Worm (Caenorhabditis elegans): ENCODE data around the gene fbxa-98.

The fbxa-98 gene

ce11 chrIV:13666849-13667430, 33.7 kb downstream of the fbxa-98 start, which contains the start of gene fbxa-215:
TSS of gene fbxa-215 (minus strand) at chrIV:13666909.
- TF ChIP-seq madf-2 (tag; optimal IDR thresholded peaks at IDR 0.05) (no peak), ceh-6 (GFP tag; optimal IDR thresholded peaks at IDR 0.05) (no peak), ceh-22 (tag; optimal IDR thresholded peaks at IDR 0.05) (no peak), tbx-2 (tag; optimal IDR thresholded peaks at IDR 0.05) (no peak), ceh-30 (tag; optimal IDR thresholded peaks at IDR 0.05) (no peak), ceh-14 (tag; optimal IDR thresholded peaks at IDR 0.05) (no peak), T23F11.4 (GFP tag; optimal IDR thresholded peaks at IDR 0.05) (no peak), ceh-9 (tag; optimal IDR thresholded peaks at IDR 0.05) (no peak), eyg-1 (tag; optimal IDR thresholded peaks at IDR 0.05) (no peak), che-1 (tag; optimal IDR thresholded peaks at IDR 0.05) (no peak), fax-1 (tag; optimal IDR thresholded peaks at IDR 0.05) (no peak), unc-3 (GFP tag; conservative IDR thresholded peaks at IDR 0.05) (no peak), unc-3 (tag; optimal IDR thresholded peaks at IDR 0.05) (no peak), ahr-1 (tag; optimal IDR thresholded peaks at IDR 0.05) (no peak), ceh-24 (tag; optimal IDR thresholded peaks at IDR 0.05) (no peak)

- no peak for TF ChIP-seq che-1 (tag; optimal IDR thresholded peaks at IDR 0.05)
- TF ChIP-seq ahr-1 (tag; optimal IDR thresholded peaks at IDR 0.05): no peak
- no peak for TF ChIP-seq unc-86 (tag; optimal IDR thresholded peaks at IDR 0.05)
- TF ChIP-seq ceh-18 (tag; optimal IDR thresholded peaks at IDR 0.05): no peak
Measured at ce11 chrIV:13673504-13673903, 40.3 kb downstream of the fbxa-98 start, which contains the start of gene oac-48. TSS of gene oac-48 (plus strand) at chrIV:13673804.

DNA sequence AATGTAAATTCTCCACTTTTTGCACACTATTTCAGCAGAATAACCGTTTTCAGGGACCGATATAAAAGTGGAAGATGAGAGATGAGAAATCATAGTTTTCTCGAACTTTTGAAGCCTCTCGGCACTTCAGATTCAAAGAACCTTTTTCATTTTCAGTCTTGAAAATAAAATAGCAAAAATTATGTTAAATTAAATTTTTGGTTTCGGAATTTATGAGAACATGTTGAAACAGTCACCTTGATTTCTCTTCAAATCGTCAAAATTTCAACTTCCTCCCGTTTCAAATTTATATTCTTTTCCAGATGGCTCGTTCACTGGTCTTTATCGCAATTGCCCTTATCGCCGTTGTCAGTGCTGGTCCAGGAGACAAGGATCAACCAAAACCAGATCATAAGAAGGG, 45.4 kb downstream of the fbxa-98 start, which contains the start of gene srlf-26:
srlf-26 (plus strand) TSS at position 301 of the 400 bp plus-strand sequence.
- no peak for TF ChIP-seq lim-6 (tag; optimal IDR thresholded peaks at IDR 0.05)

ce11 chrIV:13679495-13679894, 46.3 kb downstream of the fbxa-98 start:
- TF ChIP-seq nfya-1 (tag; optimal IDR thresholded peaks at IDR 0.05) (peak; percentile 77), rnt-1 (tag; optimal IDR thresholded peaks at IDR 0.05) (no peak), gmeb-2 (tag; optimal IDR thresholded peaks at IDR 0.05) (no peak), ztf-16 (tag; optimal IDR thresholded peaks at IDR 0.05) (no peak)

- TF ChIP-seq odd-2 (tag; optimal IDR thresholded peaks at IDR 0.05): no peak
- TF ChIP-seq unc-55 (GFP tag; optimal IDR thresholded peaks at IDR 0.05): peak; percentile 86
- TF ChIP-seq elt-2 (tag; optimal IDR thresholded peaks at IDR 0.05): peak; percentile 52
Measured at ce11 chrIV:13682733-13683132, 49.5 kb downstream of the fbxa-98 start.
